Worm (Caenorhabditis elegans): ENCODE results near the gene K06G5.1.

The K06G5.1 gene

ce11 chrX:14186466-14186865, 28.3 kb upstream of the K06G5.1 start, which contains the start of gene ceh-36:
Gene ceh-36 (minus strand): TSS chrX:14186566.
- TF ChIP-seq nhr-23 (tag; optimal IDR thresholded peaks at IDR 0.05) (no peak), F13H6.1 (tag; optimal IDR thresholded peaks at IDR 0.05) (no peak), alr-1 (tag; optimal IDR thresholded peaks at IDR 0.05) (no peak), Y55F3AM.14 (GFP tag; optimal IDR thresholded peaks at IDR 0.05) (no peak), zag-1 (tag; optimal IDR thresholded peaks at IDR 0.05) (no peak)

DNA sequence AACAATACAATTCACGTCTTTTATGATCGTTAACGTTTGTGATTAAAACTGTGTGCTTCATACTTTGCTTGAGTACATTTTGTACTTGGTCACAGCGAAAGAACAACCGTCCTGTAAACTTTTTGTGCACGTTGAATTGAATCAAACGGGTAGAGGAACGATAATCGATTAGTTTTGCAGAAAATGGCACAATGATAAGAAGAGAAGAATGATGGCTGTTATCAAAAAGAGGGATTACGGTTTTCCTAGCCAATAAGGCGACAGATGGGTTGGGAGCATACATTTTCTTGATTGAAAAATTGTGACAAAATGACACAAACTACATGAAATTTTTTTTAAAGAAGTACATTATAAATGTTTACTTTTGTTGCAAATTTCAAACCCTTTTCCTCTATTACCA, 20.5 kb upstream of the K06G5.1 start:
- TF ChIP-seq Y55F3AM.14 (GFP tag; optimal IDR thresholded peaks at IDR 0.05) (no peak), gmeb-1 (tag; optimal IDR thresholded peaks at IDR 0.05) (peak; percentile 32), fos-1 (tag; optimal IDR thresholded peaks at IDR 0.05) (peak; percentile 42), sma-9 (GFP tag; optimal IDR thresholded peaks at IDR 0.05) (peak; percentile 72), sma-9 (tag; optimal IDR thresholded peaks at IDR 0.05) (no peak), ztf-4 (tag; optimal IDR thresholded peaks at IDR 0.05) (no peak), lsy-2 (tag; optimal IDR thresholded peaks at IDR 0.05) (peak in 1 of 2 experiments; percentile 45), zag-1 (tag; optimal IDR thresholded peaks at IDR 0.05) (no peak), blmp-1 (tag; optimal IDR thresholded peaks at IDR 0.05; ENCODE audit: insufficient read depth) (no peak), dmd-4 (tag; optimal IDR thresholded peaks at IDR 0.05) (no peak)

DNA sequence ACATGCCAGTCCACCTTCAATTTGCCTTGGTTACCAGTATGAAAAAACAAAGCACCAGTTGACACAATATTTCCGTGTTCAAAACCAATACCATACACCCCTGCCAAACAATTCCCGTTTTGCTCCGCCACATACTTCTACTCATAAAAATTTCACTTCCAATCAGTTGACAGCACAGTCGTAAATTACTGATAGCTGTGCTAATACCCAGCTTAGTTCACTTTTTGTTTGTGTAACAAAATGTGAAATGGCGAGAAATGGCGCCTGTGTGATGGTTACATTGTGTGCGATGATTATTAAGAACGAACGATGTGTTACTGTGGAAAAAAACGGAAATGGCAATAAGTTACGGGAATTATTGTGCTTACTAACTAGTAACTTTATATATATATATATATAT, 8.5 kb upstream of the K06G5.1 start:
- TF ChIP-seq fos-1 (tag; optimal IDR thresholded peaks at IDR 0.05) (peak; percentile 67), ceh-82 (tag; optimal IDR thresholded peaks at IDR 0.05) (no peak), dmd-4 (tag; optimal IDR thresholded peaks at IDR 0.05) (no peak), mdl-1 (tag; optimal IDR thresholded peaks at IDR 0.05) (no peak)

DNA sequence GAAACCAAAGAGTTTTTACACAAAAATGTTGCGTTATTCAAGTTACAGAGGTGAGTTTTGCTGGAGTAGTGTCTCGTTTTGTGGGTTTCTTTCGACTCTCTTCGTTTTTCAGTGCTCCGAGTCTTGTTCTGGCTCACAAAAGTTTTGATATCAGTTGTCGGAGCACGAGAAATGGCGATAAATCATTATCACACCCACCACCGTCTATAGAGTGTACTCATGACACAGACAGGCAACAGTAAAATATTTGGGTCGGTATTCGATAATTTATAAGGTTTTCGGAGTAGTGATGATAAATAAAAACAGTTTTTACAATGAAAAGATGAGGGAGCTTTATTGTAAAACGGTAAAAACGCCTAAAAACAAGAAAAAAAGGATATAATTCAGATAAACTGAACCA, 6.8 kb upstream of the K06G5.1 start, which contains the start of gene ceh-37:
Gene ceh-37 (minus strand): TSS at position 59 of the 400 bp plus-strand sequence.
- TF ChIP-seq fos-1 (tag; optimal IDR thresholded peaks at IDR 0.05) (peak; percentile 60), elt-3 (tag; optimal IDR thresholded peaks at IDR 0.05) (no peak), crh-2 (tag; optimal IDR thresholded peaks at IDR 0.05) (peak; percentile 37)

DNA sequence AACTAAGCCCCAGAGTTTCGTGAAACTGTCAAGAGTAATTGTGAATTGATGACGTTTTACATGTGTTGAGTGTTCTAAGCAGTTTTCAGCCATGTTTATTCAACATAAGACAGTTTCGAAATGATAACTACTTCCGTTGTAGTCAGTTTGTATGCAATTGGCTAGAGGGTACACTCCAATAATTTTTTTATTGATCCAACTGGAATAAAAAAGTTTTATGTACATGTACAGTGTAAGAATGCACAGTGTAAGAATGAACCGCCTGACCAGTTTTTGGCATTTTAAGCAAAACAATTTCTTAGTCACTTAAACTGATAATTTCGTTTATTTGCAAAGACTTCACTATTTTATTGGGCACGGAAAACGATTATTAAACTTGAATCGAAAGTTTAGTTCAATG, 1.5 kb upstream of the K06G5.1 start:
- TF ChIP-seq nhr-11 (tag; optimal IDR thresholded peaks at IDR 0.05): no peak
- TF ChIP-seq fos-1 (tag; optimal IDR thresholded peaks at IDR 0.05): peak; percentile 17

- TF ChIP-seq nhr-23 (tag; optimal IDR thresholded peaks at IDR 0.05): no peak
These were observed 8.4 kb downstream of the K06G5.1 start, which contains the start of gene K06G5.3 for ce11 chrX:14223156-14223555. Gene K06G5.3 (minus strand): TSS chrX:14223256.

DNA sequence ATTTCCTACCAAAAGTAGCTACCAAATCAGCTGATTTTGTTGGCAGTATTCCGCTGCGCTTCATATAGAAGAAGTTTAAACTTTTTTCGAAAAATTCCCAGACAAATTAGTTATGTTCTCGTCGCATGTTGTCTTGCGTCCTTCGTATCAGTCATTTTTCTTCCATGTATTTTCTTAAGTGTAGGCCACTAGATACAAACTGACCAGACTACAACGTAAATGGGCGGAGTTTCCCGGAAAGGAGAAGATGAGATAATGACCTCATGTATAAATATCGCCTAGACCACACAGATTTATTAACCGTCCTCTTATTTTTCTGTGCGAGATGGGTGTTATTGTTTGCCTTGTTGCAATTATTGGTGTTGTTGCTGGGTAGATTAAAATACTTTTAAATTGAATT, 10.5 kb downstream of the K06G5.1 start, which contains the start of gene cyp-13B2:
Gene cyp-13B2 (plus strand): TSS at position 301 of the 400 bp plus-strand sequence.
- TF ChIP-seq dmd-4 (tag; optimal IDR thresholded peaks at IDR 0.05): no peak
- no peak for TF ChIP-seq nhr-12 (tag; optimal IDR thresholded peaks at IDR 0.05)
- TF ChIP-seq blmp-1 (tag; optimal IDR thresholded peaks at IDR 0.05; ENCODE audit: insufficient read depth): no peak
- TF ChIP-seq ztf-4 (tag; optimal IDR thresholded peaks at IDR 0.05): no peak
- no peak for TF ChIP-seq nhr-129 (tag; optimal IDR thresholded peaks at IDR 0.05)
- TF ChIP-seq sma-9 (GFP tag; optimal IDR thresholded peaks at IDR 0.05): no peak
- no peak for TF ChIP-seq sma-9 (tag; optimal IDR thresholded peaks at IDR 0.05)
- TF ChIP-seq elt-3 (tag; optimal IDR thresholded peaks at IDR 0.05): no peak
- no peak for TF ChIP-seq zag-1 (tag; optimal IDR thresholded peaks at IDR 0.05)
- TF ChIP-seq nhr-23 (tag; optimal IDR thresholded peaks at IDR 0.05): no peak
- no peak for TF ChIP-seq ztf-1 (GFP tag; conservative IDR thresholded peaks at IDR 0.05)
- no peak for TF ChIP-seq nhr-25 (tag; optimal IDR thresholded peaks at IDR 0.05)

DNA sequence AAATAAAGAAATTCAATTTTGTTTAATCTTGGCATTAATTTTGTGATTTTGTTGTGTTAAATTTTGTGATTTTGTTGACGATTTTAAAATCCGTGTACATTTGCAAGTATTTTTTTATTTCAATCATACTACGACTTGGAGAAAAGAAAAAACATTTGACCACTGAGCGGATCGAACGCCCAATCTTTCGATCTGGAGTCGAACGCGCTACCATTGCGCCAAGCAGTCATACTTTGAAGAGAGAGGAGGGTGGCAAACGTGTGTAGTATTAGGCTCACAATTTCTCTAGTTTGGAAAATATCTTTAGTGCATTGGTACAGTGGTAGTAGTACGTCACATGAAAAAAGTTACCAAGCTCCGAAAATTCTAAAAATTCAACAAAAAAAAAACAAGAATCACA, 14.0 kb downstream of the K06G5.1 start:
- TF ChIP-seq sma-3 (GFP tag; optimal IDR thresholded peaks at IDR 0.05) (peak; percentile 8), egl-27 (tag; optimal IDR thresholded peaks at IDR 0.05) (peak; percentile 2), nhr-25 (tag; optimal IDR thresholded peaks at IDR 0.05) (no peak), mbf-1 (tag; optimal IDR thresholded peaks at IDR 0.05) (no peak), sma-9 (GFP tag; optimal IDR thresholded peaks at IDR 0.05) (peak; percentile 38), sma-9 (tag; optimal IDR thresholded peaks at IDR 0.05) (no peak), nhr-129 (tag; optimal IDR thresholded peaks at IDR 0.05) (peak; percentile 21), sem-4 (tag; optimal IDR thresholded peaks at IDR 0.05) (no peak), crh-2 (tag; optimal IDR thresholded peaks at IDR 0.05) (peak; percentile 15), lin-13 (GFP tag; optimal IDR thresholded peaks at IDR 0.05) (no peak), ceh-82 (tag; optimal IDR thresholded peaks at IDR 0.05) (no peak), nhr-77 (tag; optimal IDR thresholded peaks at IDR 0.05) (no peak), unc-62 (GFP tag; optimal IDR thresholded peaks at IDR 0.05) (no peak), blmp-1 (tag; optimal IDR thresholded peaks at IDR 0.05; ENCODE audit: insufficient read depth) (no peak), nhr-23 (tag; optimal IDR thresholded peaks at IDR 0.05) (no peak), nhr-21 (tag; optimal IDR thresholded peaks at IDR 0.05) (peak; percentile 20)
